Worm (Caenorhabditis elegans): ENCODE results near the gene mig-21.

mig-21 gene

DNA sequence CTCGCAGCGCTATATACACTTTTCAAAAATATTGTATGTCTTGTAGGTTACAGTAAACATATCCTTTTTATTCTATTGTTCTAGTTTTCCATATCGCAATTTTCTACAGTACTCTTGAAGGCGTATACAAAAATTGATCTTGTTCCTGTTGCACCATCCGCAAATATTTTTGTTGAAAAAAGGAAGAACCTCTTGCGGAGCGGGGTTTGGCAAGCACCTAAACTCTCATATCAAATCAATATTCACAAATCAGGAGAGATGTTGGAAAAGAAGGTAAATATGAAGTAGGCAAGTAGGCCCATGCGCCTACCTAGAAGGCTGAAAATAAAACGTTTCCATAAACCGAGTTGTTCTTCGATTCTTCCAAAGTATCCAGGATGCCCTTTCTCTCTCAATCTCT lies 5.8 kb upstream of the mig-21 start, which contains the start of gene C28H8.5:
C28H8.5 (plus strand) TSS at position 301 of the 400 bp plus-strand sequence.
- TF ChIP-seq aly-2 (tag; optimal IDR thresholded peaks at IDR 0.05) (no peak), skn-1 (tag; optimal IDR thresholded peaks at IDR 0.05) (no peak), sma-9 (GFP tag; optimal IDR thresholded peaks at IDR 0.05) (no peak), sma-9 (tag; optimal IDR thresholded peaks at IDR 0.05) (no peak)

DNA sequence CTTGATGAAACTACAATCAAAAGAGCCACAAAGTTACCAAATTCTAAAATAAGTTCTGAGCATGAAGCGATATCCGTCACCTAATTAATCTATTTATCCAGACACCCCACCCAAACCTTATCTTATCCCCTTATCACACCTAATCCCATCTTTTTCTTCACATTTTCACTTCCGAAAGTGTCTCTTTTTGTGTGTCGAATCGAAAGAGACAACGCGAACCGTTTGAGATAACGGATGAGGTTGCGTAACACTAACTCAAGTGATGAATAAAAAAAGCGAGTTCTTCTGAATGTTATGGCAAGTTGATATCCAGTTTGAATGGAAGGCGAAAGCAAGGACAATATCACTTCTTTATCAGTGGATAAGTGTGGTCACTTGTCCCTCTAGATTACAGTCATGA lies 5.3 kb upstream of the mig-21 start:
- no peak for TF ChIP-seq unc-55 (GFP tag; optimal IDR thresholded peaks at IDR 0.05)
- no peak for TF ChIP-seq nhr-77 (tag; optimal IDR thresholded peaks at IDR 0.05)
- no peak for TF ChIP-seq nhr-237 (tag; optimal IDR thresholded peaks at IDR 0.05)
- TF ChIP-seq mbf-1 (tag; optimal IDR thresholded peaks at IDR 0.05): no peak
- TF ChIP-seq crh-2 (tag; optimal IDR thresholded peaks at IDR 0.05): no peak
- no peak for TF ChIP-seq nhr-25 (tag; optimal IDR thresholded peaks at IDR 0.05)
- no peak for TF ChIP-seq lin-11 (tag; optimal IDR thresholded peaks at IDR 0.05)
- TF ChIP-seq fos-1 (tag; optimal IDR thresholded peaks at IDR 0.05): no peak
- no peak for TF ChIP-seq skn-1 (tag; optimal IDR thresholded peaks at IDR 0.05)
- no peak for TF ChIP-seq unc-62 (GFP tag; optimal IDR thresholded peaks at IDR 0.05)
- no peak for TF ChIP-seq ceh-82 (tag; optimal IDR thresholded peaks at IDR 0.05)
- TF ChIP-seq elt-3 (tag; optimal IDR thresholded peaks at IDR 0.05): no peak
- no peak for TF ChIP-seq aly-2 (tag; optimal IDR thresholded peaks at IDR 0.05)
- no peak for TF ChIP-seq lin-39 (tag; optimal IDR thresholded peaks at IDR 0.05)
- TF ChIP-seq zag-1 (tag; optimal IDR thresholded peaks at IDR 0.05): no peak

DNA sequence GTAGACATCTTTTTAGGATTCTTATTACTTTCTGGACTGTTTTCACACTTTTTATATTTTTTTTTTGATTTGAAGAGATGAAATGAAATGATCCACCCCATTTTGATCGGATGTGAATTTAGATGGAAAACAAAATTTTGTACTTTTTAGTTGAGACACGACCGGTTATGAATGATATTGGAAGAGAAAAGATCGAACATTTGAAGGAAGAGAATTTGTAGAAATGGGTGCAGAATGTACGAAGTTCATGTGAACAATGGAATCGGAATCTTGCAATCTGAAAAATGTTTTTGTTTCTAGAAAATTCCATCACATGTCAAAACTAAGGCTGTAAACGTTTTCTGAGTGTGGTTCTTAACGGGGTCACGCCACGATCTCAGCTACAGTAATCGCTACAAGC lies 4.6 kb upstream of the mig-21 start, which contains the start of gene F01F1.14:
F01F1.14 (minus strand) TSS at position 101 of the 400 bp plus-strand sequence.
- no peak for TF ChIP-seq nhr-21 (tag; optimal IDR thresholded peaks at IDR 0.05)
- TF ChIP-seq aly-2 (tag; optimal IDR thresholded peaks at IDR 0.05): no peak
- TF ChIP-seq peb-1 (tag; optimal IDR thresholded peaks at IDR 0.05): no peak
- no peak for TF ChIP-seq nhr-77 (tag; optimal IDR thresholded peaks at IDR 0.05)
- TF ChIP-seq crh-2 (tag; optimal IDR thresholded peaks at IDR 0.05): no peak

DNA sequence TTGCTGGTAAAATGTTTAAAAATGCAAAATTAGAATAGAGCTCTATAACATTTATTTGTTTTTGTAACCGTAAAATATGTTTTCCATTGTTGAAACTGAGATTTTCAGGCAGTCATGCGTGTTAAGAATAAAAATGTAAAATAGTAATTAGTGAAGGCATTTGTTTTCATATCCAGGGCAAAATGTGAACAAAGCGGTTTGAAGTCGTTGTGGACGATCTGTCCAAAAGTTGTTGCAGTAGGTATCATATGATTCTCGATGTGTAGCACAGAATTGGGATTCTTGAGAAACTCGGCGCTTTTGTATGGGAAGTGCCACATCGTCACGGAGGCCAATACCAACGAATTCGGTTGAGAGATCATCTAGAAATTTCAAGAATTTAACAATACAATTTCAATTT lies 4.1 kb upstream of the mig-21 start:
- TF ChIP-seq sem-4 (tag; optimal IDR thresholded peaks at IDR 0.05) (no peak), aly-2 (tag; optimal IDR thresholded peaks at IDR 0.05) (no peak), nhr-21 (tag; optimal IDR thresholded peaks at IDR 0.05) (no peak), fos-1 (tag; optimal IDR thresholded peaks at IDR 0.05) (no peak), alr-1 (tag; optimal IDR thresholded peaks at IDR 0.05) (no peak), mbf-1 (tag; optimal IDR thresholded peaks at IDR 0.05) (no peak), lin-11 (tag; optimal IDR thresholded peaks at IDR 0.05) (no peak), R02D3.7 (tag; optimal IDR thresholded peaks at IDR 0.05) (no peak), lsy-2 (tag; optimal IDR thresholded peaks at IDR 0.05) (no peak), nhr-11 (tag; optimal IDR thresholded peaks at IDR 0.05) (no peak), egl-27 (tag; optimal IDR thresholded peaks at IDR 0.05) (no peak), crh-2 (tag; optimal IDR thresholded peaks at IDR 0.05) (no peak), elt-1 (tag; optimal IDR thresholded peaks at IDR 0.05) (no peak), ztf-1 (GFP tag; conservative IDR thresholded peaks at IDR 0.05) (no peak), peb-1 (tag; optimal IDR thresholded peaks at IDR 0.05) (no peak), nhr-12 (tag; optimal IDR thresholded peaks at IDR 0.05) (no peak), mab-5 (tag; optimal IDR thresholded peaks at IDR 0.05) (no peak), nhr-237 (tag; optimal IDR thresholded peaks at IDR 0.05) (no peak), mdl-1 (tag; optimal IDR thresholded peaks at IDR 0.05) (no peak)

DNA sequence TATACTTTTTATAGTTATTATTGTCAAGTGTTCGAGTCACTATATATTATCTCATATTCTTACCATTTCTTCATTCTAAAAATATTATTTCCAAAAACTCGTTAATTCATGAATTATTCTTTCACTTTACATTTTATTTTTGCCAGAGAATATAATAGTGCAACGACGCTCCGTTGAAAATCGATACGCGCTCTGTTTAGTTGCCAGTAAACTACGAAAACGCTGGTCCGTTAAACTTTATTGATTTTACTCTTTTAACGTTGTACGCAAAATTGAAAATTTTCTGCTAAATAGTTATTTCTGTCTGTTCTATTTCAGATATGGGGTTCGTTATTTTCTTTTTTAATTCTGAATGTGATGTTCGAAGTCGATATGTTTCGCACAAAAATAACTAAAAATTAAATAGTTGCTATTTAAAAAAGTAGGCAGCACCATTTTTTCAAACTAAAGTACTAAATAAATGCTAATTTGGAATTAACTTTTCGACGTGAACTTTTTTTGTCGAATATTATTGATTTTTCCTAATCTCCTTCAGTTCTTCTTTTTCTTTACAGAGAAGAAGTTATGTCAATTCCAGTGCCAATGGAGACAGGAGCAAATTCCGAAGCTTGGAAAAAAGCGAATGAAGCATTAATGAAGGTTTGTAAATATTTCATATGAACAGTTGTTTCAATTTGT lies 1.2 kb upstream of the mig-21 start, which contains the start of gene hpo-10:
hpo-10 (plus strand) TSS at position 199 of the 678 bp plus-strand sequence.
- TF ChIP-seq unc-55 (GFP tag; optimal IDR thresholded peaks at IDR 0.05) (peak; percentile 55), nhr-129 (tag; optimal IDR thresholded peaks at IDR 0.05) (no peak), dmd-4 (tag; optimal IDR thresholded peaks at IDR 0.05) (no peak), F13H6.1 (tag; optimal IDR thresholded peaks at IDR 0.05) (no peak), elt-3 (tag; optimal IDR thresholded peaks at IDR 0.05) (no peak), ZK546.5 (tag; optimal IDR thresholded peaks at IDR 0.05) (no peak), nhr-11 (tag; optimal IDR thresholded peaks at IDR 0.05) (no peak), nhr-12 (tag; optimal IDR thresholded peaks at IDR 0.05) (no peak), unc-39 (tag; optimal IDR thresholded peaks at IDR 0.05) (no peak), nhr-6 (tag; optimal IDR thresholded peaks at IDR 0.05) (no peak), ztf-11 (tag; optimal IDR thresholded peaks at IDR 0.05) (no peak), gmeb-1 (tag; optimal IDR thresholded peaks at IDR 0.05) (peak; percentile 1), lin-39 (tag; optimal IDR thresholded peaks at IDR 0.05) (no peak), C34F6.9 (tag; optimal IDR thresholded peaks at IDR 0.05) (peak; percentile 56), mbf-1 (tag; optimal IDR thresholded peaks at IDR 0.05) (no peak), nhr-25 (tag; optimal IDR thresholded peaks at IDR 0.05) (peak; percentile 17), skn-1 (tag; optimal IDR thresholded peaks at IDR 0.05) (no peak), snpc-4 (tag; optimal IDR thresholded peaks at IDR 0.05) (no peak), crh-2 (tag; optimal IDR thresholded peaks at IDR 0.05) (peak; percentile 52), aly-2 (tag; optimal IDR thresholded peaks at IDR 0.05) (no peak), nhr-21 (tag; optimal IDR thresholded peaks at IDR 0.05) (no peak), zag-1 (tag; optimal IDR thresholded peaks at IDR 0.05) (no peak), lin-11 (tag; optimal IDR thresholded peaks at IDR 0.05) (no peak), lsy-2 (tag; optimal IDR thresholded peaks at IDR 0.05) (peak; percentile 9 to 57), nhr-77 (tag; optimal IDR thresholded peaks at IDR 0.05) (no peak), sma-3 (GFP tag; optimal IDR thresholded peaks at IDR 0.05) (no peak), lin-13 (GFP tag; optimal IDR thresholded peaks at IDR 0.05) (peak; percentile 41), nhr-237 (tag; optimal IDR thresholded peaks at IDR 0.05) (no peak), blmp-1 (tag; optimal IDR thresholded peaks at IDR 0.05; ENCODE audit: insufficient read depth) (no peak)
